Worm (Caenorhabditis elegans) whole organism, L4 larva: Measurements from ENCODE around the gene Y57G11B.5.

Experiments
- Y48G9A.11 ChIP-seq: fragments of 200-800 bp; sonication (Bioruptor generic); IDR thresholded peaks from 2 replicates; pipeline ENCODE4 v1.3.6; 2022; ENCODE audit warnings: missing genetic modification reagents, missing genetic modification characterization, missing compliant biosample characterization
- attf-4 ChIP-seq: sonication (generic microtip); optimal IDR thresholded peaks from 3 replicates; lab custom pipeline; 2017; ENCODE audit warnings: missing biosample characterization, missing genetic modification characterization
- ceh-62 ChIP-seq: sonication (generic microtip); optimal IDR thresholded peaks from 2 replicates; lab custom pipeline; 2017; ENCODE audit warnings: missing biosample characterization, missing genetic modification characterization
- daf-16 ChIP-seq, 3 experiments: sonication (generic microtip); optimal IDR thresholded peaks; 2 replicates each; lab custom pipeline; 2016 to 2017; ENCODE audit warnings: missing genetic modification characterization in 3 of 3, missing genetic modification reagents in 3 of 3, mild to moderate bottlenecking in 2 of 3, missing compliant biosample characterization in 2 of 3, missing biosample characterization in 1 of 3, moderate library complexity in 1 of 3
- dpl-1 ChIP-seq: fragments of 150-350 bp; optimal IDR thresholded peaks from 2 replicates; lab custom pipeline; 2014; ENCODE audit warnings: missing biosample characterization, missing genetic modification reagents, missing genetic modification characterization
- egl-27 ChIP-seq: sonication (generic microtip); optimal IDR thresholded peaks from 3 replicates; lab custom pipeline; 2017; ENCODE audit warnings: missing biosample characterization, missing genetic modification reagents, missing genetic modification characterization
- jun-1 ChIP-seq: fragments of 150-350 bp; optimal IDR thresholded peaks from 2 replicates; lab custom pipeline; 2014; ENCODE audit warnings: missing biosample characterization, missing genetic modification reagents, missing genetic modification characterization
- mep-1 ChIP-seq: fragments of 150-350 bp; sonication (generic microtip); optimal IDR thresholded peaks from 3 replicates; lab custom pipeline; 2014; ENCODE audit warnings: missing biosample characterization, missing genetic modification characterization
- skn-1 ChIP-seq: fragments of 150-350 bp; optimal IDR thresholded peaks from 2 replicates; lab custom pipeline; 2014; ENCODE audit warnings: missing biosample characterization, missing genetic modification characterization
- unc-130 ChIP-seq: sonication (generic microtip); optimal IDR thresholded peaks from 2 replicates; lab custom pipeline; 2016; ENCODE audit warnings: missing genetic modification reagents, missing genetic modification characterization, missing compliant biosample characterization
- unc-62 ChIP-seq, 3 experiments: fragments of 150-350 bp in 1 of 3; sonication (generic microtip); optimal IDR thresholded peaks in 2 of 3; peaks in 1 of 3; 1 replicate in 1 of 3; 2 replicates in 2 of 3; lab custom pipeline; 2014 to 2017; ENCODE audit warnings: missing biosample characterization in 3 of 3, missing genetic modification characterization in 3 of 3, missing genetic modification reagents in 3 of 3, missing genotype in 1 of 3
- zag-1 ChIP-seq: fragments of 150-350 bp; optimal IDR thresholded peaks from 2 replicates; lab custom pipeline; 2014; ENCODE audit warnings: missing biosample characterization, missing genetic modification characterization
- zip-11 ChIP-seq: fragments of 200-800 bp; sonication (Bioruptor generic); IDR thresholded peaks from 2 replicates; pipeline ENCODE4 v1.3.6; 2022; ENCODE audit warnings: missing genetic modification characterization, missing compliant biosample characterization

DNA sequence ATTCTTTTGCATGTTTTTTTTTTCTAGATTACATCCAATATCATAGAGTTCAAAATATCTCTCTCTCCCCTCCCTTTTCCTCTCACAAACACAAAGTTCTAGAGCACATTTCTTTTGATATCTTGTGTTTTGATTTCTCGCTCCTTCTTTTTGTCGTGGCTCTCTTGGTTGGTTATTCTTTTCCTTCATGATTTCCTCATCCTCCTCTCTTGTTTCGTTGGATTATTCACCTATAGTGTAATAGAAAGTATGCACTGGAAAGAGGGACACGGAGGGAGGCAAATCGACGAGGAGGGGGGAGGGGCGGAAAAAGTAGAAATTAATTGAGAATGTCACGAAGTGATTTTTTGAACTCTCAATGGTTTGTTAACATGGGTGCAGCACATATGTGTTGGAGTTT lies 31.9 kb downstream of the Y57G11B.5 start:
- TF ChIP-seq Y48G9A.11 (GFP tag; lab: Robert Waterston, UW), result no peak
- TF ChIP-seq zag-1, result no peak
- TF ChIP-seq egl-27 (tag; lab: Kevin White, UChicago), result no peak
- TF ChIP-seq mep-1 (tag; lab: Kevin White, UChicago), result peak; percentile 7
- no peak for TF ChIP-seq zip-11 (GFP tag; lab: Robert Waterston, UW)
- no peak for TF ChIP-seq unc-130 (GFP tag; lab: Kevin White, UChicago)
- no peak for TF ChIP-seq jun-1 (tag; lab: Kevin White, UChicago)
- no peak for TF ChIP-seq unc-62 (GFP tag; optimal IDR thresholded peaks at IDR 0.05 in 1 of 2; lab: Kevin White, UChicago)
- no peak for TF ChIP-seq unc-62 (tag; optimal IDR thresholded peaks at IDR 0.05; lab: Kevin White, UChicago)
- TF ChIP-seq attf-4, result no peak
- TF ChIP-seq ceh-62, result no peak
- TF ChIP-seq dpl-1 (GFP tag; lab: Kevin White, UChicago), result no peak
- no peak for TF ChIP-seq skn-1
- no peak for TF ChIP-seq daf-16 (GFP tag; optimal IDR thresholded peaks at IDR 0.05; lab: Kevin White, UChicago)
- TF ChIP-seq daf-16 (tag; optimal IDR thresholded peaks at IDR 0.05; lab: Kevin White, UChicago), result peak; percentile 27
